Worm (Caenorhabditis elegans): ENCODE results near the gene sdz-31.

DNA sequence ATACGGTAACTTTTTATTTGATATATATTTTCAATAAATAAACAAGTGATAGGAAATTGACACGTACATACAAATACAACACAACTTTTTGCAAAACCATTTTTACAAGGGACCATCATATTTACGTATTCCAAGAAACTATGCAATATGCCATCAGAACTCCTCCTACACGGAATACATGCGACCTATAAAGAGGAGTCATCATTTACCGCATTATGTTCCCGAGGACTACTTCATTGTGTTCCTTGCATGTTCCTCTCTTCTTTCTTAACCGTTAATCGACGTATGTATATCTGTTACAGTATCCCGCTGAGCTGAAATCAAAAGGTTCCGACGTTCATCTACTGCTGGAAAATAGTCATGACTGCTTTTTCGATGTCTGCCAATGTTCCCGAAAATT is 38.4 kb downstream of the sdz-31 start, which contains the start of gene C50H2.5:
- TF ChIP-seq lin-39 (tag; optimal IDR thresholded peaks at IDR 0.05) (no peak), lsy-2 (tag; optimal IDR thresholded peaks at IDR 0.05) (no peak), unc-130 (tag; optimal IDR thresholded peaks at IDR 0.05) (no peak), nhr-11 (tag; optimal IDR thresholded peaks at IDR 0.05) (no peak), mdl-1 (tag; optimal IDR thresholded peaks at IDR 0.05) (no peak), elt-2 (tag; optimal IDR thresholded peaks at IDR 0.05) (no peak), dpl-1 (GFP tag; optimal IDR thresholded peaks at IDR 0.05) (no peak), efl-3 (GFP tag; optimal IDR thresholded peaks at IDR 0.05) (no peak), nhr-237 (tag; optimal IDR thresholded peaks at IDR 0.05) (no peak), ceh-82 (tag; optimal IDR thresholded peaks at IDR 0.05) (no peak), nhr-76 (tag; optimal IDR thresholded peaks at IDR 0.05) (no peak), aly-2 (tag; optimal IDR thresholded peaks at IDR 0.05) (no peak)
